Worm (Caenorhabditis elegans) whole organism, L4/young adult: ENCODE results near the gene F48F7.6.
A peak's percentile ranks its signal among the peaks of the same experiment; 100 is the strongest.

Experiments
- W03F9.2 ChIP-seq: fragments of 150-350 bp; optimal IDR thresholded peaks from 2 replicates; lab custom pipeline; 2014; ENCODE audit warnings: missing biosample characterization, missing genetic modification characterization
- dao-5 ChIP-seq: sonication (generic microtip); optimal IDR thresholded peaks from 2 replicates; lab custom pipeline; 2016; ENCODE audit warnings: missing genotype, missing genetic modification characterization, moderate library complexity, missing compliant biosample characterization
- him-1 ChIP-seq: sonication (generic microtip); optimal IDR thresholded peaks from 2 replicates; lab custom pipeline; 2016; ENCODE audit warnings: missing genotype, missing genetic modification reagents, missing genetic modification characterization, missing compliant biosample characterization

F48F7.6 gene

DNA sequence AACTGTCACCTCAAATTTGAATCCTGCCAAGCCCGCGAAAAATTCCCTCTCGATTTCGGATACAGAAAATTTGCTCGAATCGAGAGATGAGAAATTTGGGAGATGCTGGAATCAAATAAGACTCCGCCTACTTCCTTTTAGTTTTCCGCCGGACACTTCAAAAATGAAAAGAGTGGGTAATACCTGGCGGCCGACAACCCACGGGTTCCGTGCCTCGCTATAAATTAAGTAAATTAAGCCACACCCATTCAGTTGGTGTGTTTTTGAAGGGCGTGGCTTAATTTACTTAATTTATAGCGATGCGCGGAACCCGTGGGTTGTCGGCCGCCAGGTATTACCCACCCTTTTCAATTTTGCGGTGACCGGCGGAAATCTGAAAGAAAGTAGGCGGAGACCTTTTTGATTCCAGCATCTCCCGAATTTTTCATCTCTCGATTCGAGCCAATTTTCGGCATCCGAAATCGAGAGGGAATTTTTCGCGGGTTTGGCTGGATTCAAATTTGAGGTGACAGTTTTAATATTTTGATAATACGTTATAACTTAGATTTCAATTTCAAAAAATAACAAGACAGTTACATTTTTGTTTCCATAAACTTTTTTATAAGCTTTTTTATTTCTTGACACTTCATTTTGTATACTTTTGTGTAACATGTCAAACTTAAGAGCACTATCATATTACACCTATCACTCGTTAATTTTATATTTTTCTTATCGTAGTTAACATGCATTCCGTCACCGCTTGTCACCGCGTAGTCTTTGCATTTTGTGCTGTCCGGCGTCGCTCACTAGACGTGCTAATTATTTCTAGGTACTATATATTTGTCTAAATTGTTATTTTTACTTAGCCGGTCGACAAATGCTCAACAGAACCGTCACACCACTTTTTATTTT is 30.7 kb upstream of the F48F7.6 start:
- TF ChIP-seq W03F9.2 (no peak), dao-5 (tag; lab: Kevin White, UChicago) (no peak), him-1 (no peak)

- TF ChIP-seq W03F9.2 (no peak), dao-5 (tag; lab: Kevin White, UChicago) (no peak), him-1 (no peak)
Observed at ce11 chrX:13948167-13948566, 29.5 kb upstream of the F48F7.6 start.

- TF ChIP-seq him-1 = no peak
Observed at ce11 chrX:13948810-13949209, 28.8 kb upstream of the F48F7.6 start, which contains the start of gene alg-1. Gene alg-1, plus strand, starts transcription at chrX:13949110.

- TF ChIP-seq him-1 = no peak
- TF ChIP-seq W03F9.2 = peak; percentile 25
Observed at ce11 chrX:13950620-13951152, 26.9 kb upstream of the F48F7.6 start.

DNA sequence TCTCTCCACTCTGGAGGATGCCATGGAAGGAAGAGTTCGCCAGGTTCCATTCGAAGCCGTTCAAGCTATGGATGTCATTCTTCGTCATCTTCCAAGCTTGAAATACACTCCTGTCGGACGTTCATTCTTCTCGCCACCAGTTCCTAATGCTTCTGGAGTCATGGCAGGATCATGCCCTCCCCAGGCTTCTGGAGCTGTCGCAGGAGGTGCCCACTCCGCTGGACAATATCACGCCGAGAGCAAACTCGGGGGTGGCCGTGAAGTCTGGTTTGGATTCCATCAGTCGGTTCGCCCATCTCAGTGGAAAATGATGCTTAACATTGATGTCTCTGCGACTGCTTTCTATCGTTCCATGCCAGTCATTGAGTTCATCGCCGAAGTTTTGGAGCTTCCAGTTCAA is 25.3 kb upstream of the F48F7.6 start:
- TF ChIP-seq dao-5 (tag; lab: Kevin White, UChicago) = no peak
- no peak for TF ChIP-seq him-1
- TF ChIP-seq W03F9.2 = no peak

- TF ChIP-seq W03F9.2 (no peak), dao-5 (tag; lab: Kevin White, UChicago) (no peak), him-1 (no peak)
Observed at ce11 chrX:13958451-13958850, 19.2 kb upstream of the F48F7.6 start.

DNA sequence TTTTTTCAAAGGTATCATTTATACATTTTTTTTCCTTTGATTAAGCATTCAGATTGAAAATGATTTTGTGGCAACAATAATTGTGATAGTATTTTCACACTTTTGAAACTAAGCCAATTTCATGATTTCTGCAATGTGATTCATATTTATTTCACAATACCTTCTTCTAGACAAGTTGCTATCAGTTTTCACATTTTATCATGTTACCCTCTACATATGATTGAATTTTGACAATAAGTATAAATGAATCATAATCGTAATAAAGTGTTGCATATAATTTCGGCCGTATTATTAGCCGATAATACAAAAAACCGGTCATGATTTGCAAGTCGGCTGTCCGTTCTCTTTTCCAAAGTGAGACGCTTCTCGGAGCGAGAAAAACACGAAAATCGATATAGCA is 18.2 kb upstream of the F48F7.6 start:
- TF ChIP-seq W03F9.2 (no peak), dao-5 (tag; lab: Kevin White, UChicago) (no peak), him-1 (no peak)

ce11 chrX:13959849-13960248 is 17.8 kb upstream of the F48F7.6 start, which contains the start of gene syx-2:
Gene syx-2, plus strand, starts transcription at chrX:13960149.
- no peak for TF ChIP-seq dao-5 (tag; lab: Kevin White, UChicago)
- no peak for TF ChIP-seq W03F9.2
- no peak for TF ChIP-seq him-1

DNA sequence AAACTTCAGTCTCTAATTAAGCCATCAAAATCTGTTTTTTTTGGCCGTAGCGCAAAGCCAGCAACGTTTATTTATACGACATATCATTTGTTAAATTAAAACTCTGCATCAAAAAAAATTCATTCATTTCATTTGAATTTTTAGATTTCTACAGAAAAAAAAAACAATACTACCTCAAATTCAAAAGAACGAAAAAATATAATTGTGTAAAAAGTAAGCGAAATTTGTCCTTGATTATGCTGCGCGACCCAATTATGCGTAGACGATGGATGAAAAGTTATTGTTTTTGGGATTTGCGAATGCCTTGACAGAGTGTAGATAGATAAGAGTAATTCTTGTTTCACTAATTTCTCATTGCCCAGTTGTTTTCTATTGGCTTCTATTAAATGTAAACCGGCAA is 14.4 kb upstream of the F48F7.6 start, which contains the start of gene F48F7.3:
TSS of gene F48F7.3 (plus strand) at position 301 of the 400 bp plus-strand sequence.
- TF ChIP-seq W03F9.2 (no peak), dao-5 (tag; lab: Kevin White, UChicago) (no peak), him-1 (no peak)

- TF ChIP-seq dao-5 (tag; lab: Kevin White, UChicago) (no peak), him-1 (no peak), W03F9.2 (no peak)
Observed at ce11 chrX:13968292-13968691, 9.3 kb upstream of the F48F7.6 start, which contains the start of gene pqn-39. Gene pqn-39, minus strand, starts transcription at chrX:13968676.

DNA sequence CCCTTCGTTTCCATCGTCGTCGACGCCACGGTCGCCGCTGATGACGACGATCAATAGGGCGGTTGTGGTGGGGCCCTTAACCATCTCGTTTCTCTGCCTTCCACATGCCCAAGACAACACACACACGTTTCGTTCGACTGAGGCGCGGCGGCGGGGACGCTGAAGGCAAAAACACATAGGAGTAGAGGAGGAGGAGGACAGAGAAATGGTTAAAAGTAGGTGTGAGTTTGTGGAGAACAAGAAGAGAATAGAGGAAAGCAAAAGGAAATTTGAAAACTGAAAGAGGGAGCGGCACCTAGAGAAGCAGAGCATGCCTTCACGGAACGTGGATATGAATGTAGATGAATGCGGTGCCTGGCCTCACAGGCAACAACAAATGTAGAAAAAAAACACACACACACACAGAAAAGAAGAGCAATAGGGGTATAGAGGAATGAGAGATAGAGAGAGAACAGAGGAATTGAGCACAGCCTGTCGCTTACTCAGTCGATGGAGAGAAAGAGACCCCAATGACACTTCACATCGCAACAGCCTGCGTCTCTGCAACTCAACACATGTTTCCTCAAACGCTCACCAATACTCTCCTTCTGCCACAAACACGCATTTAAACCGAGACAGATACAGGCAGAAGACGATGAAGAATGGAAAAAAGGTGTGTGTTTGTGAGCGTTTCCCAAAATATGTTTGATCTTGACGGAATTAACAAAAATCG is 8.2 kb upstream of the F48F7.6 start:
- peak; percentile 86 for TF ChIP-seq him-1
- TF ChIP-seq dao-5 (tag; lab: Kevin White, UChicago) = no peak
- TF ChIP-seq W03F9.2 = peak; percentile 57

ce11 chrX:13973769-13974168 is 3.9 kb upstream of the F48F7.6 start:
- no peak for TF ChIP-seq dao-5 (tag; lab: Kevin White, UChicago)
- TF ChIP-seq W03F9.2 = no peak
- no peak for TF ChIP-seq him-1

DNA sequence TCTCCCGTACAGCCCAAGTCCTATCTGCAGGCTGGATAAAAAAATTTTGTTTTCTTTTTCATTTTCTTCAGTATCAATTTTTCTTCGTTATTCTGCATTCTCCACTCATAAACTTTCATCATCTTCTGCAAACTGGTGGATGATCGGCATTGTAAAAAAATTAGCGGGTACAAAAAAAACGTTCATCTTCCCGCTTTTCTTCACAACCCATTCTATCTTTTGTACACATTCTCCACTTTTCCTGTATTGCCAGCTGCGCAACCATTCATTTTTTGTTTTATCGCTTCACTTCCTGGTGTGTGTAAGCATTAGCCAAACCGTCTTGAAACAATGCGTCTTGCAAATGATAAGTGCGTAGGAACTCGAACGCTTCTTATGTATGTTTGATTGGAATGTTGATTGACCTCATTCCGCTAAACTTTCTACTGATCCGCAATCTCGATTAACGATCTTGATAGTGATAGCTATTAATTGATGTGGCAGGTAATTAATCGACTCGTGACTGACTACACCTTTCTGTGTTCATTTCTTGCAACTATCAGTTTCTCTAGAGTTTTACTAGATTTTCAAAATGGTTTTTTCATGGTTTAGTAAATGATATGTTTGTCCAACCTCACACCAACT is 3.1 kb upstream of the F48F7.6 start:
- TF ChIP-seq W03F9.2 (no peak), dao-5 (tag; lab: Kevin White, UChicago) (no peak), him-1 (no peak)

ce11 chrX:13975314-13975713 is 2.3 kb upstream of the F48F7.6 start, which contains the start of gene F48F7.5:
Gene F48F7.5, plus strand, starts transcription at chrX:13975653.
- TF ChIP-seq W03F9.2 (no peak), him-1 (no peak), dao-5 (tag; lab: Kevin White, UChicago) (no peak)
